Worm (Caenorhabditis elegans) whole organism, dauer: Measurements from ENCODE around the gene btb-22.
"Not testable (repeated sequence)": the region's sequence is repeated elsewhere in the genome, so short reads cannot be mapped to it uniquely, and the experiment has no call there.

Experiments
- unc-62 ChIP-seq: sonication (generic microtip); optimal IDR thresholded peaks from 2 replicates; lab custom pipeline; 2017; ENCODE audit warnings: missing biosample characterization, missing genetic modification reagents, missing genetic modification characterization

Gene btb-22

ce11 chrII:3299457-3299856, at the start of gene btb-22:
TSS of gene btb-22 (plus strand) at chrII:3299757.
- TF ChIP-seq unc-62 = no peak

- no peak for TF ChIP-seq unc-62
Observed at ce11 chrII:3250195-3250594, 49.4 kb upstream of the btb-22 start.

- TF ChIP-seq unc-62 = no peak
Observed at ce11 chrII:3251782-3252181, 47.8 kb upstream of the btb-22 start.

ce11 chrII:3259254-3259653, 40.3 kb upstream of the btb-22 start, which contains the start of gene gcy-19:
TSS of gene gcy-19 (minus strand) at chrII:3259354.
- TF ChIP-seq unc-62 = no peak

ce11 chrII:3262504-3262903, 37.1 kb upstream of the btb-22 start, which contains the start of gene F02E11.2:
TSS of gene F02E11.2 (plus strand) at chrII:3262804.
- TF ChIP-seq unc-62 = no peak

ce11 chrII:3264704-3265103, 34.9 kb upstream of the btb-22 start:
- no peak for TF ChIP-seq unc-62

ce11 chrII:3267365-3267764, 32.2 kb upstream of the btb-22 start, which contains the start of gene F02E11.7:
TSS of gene F02E11.7 (plus strand) at chrII:3267665.
- TF ChIP-seq unc-62 = no peak

- TF ChIP-seq unc-62 = no peak
Observed at ce11 chrII:3267815-3268214, 31.7 kb upstream of the btb-22 start.

ce11 chrII:3270598-3270997, 29.0 kb upstream of the btb-22 start:
- TF ChIP-seq unc-62 = no peak

- TF ChIP-seq unc-62 = no peak
Observed at ce11 chrII:3274923-3275322, 24.6 kb upstream of the btb-22 start, which contains the start of gene F02E11.3. TSS of gene F02E11.3 (minus strand) at chrII:3275023.

ce11 chrII:3277686-3278085, 21.9 kb upstream of the btb-22 start, which contains the start of gene F02E11.4:
TSS of gene F02E11.4 (minus strand) at chrII:3277786.
- no peak for TF ChIP-seq unc-62

- no peak for TF ChIP-seq unc-62
Observed at ce11 chrII:3278634-3279033, 20.9 kb upstream of the btb-22 start, which contains the start of gene wht-4. TSS of gene wht-4 (plus strand) at chrII:3278934.

- TF ChIP-seq unc-62 = no peak
Observed at ce11 chrII:3282353-3282752, 17.2 kb upstream of the btb-22 start, which contains the start of gene nep-13. TSS of gene nep-13 (plus strand) at chrII:3282653.

- no peak for TF ChIP-seq unc-62
Observed at ce11 chrII:3284558-3284957, 15.0 kb upstream of the btb-22 start, which contains the start of gene scl-15. TSS of gene scl-15 (minus strand) at chrII:3284658.

ce11 chrII:3287073-3287472, 12.5 kb upstream of the btb-22 start, which contains the start of gene sri-63:
TSS of gene sri-63 (plus strand) at chrII:3287373.
- TF ChIP-seq unc-62 = no peak

ce11 chrII:3290544-3290943, 9.0 kb upstream of the btb-22 start, which contains the start of gene F39E9.14:
TSS of gene F39E9.14 (minus strand) at chrII:3290644.
- not testable (repeated sequence) for TF ChIP-seq unc-62

- TF ChIP-seq unc-62 = no peak
Observed at ce11 chrII:3295193-3295592, 4.4 kb upstream of the btb-22 start, which contains the start of gene btb-17. TSS of gene btb-17 (plus strand) at chrII:3295405.

- no peak for TF ChIP-seq unc-62
Observed at ce11 chrII:3296644-3297043, 2.9 kb upstream of the btb-22 start, which contains the start of gene btb-16. TSS of gene btb-16 (plus strand) at chrII:3296883.

- no peak for TF ChIP-seq unc-62
Observed at ce11 chrII:3297914-3298313, 1.6 kb upstream of the btb-22 start, which contains the start of gene btb-18. TSS of gene btb-18 (plus strand) at chrII:3298214.
